Worm (Caenorhabditis elegans): ENCODE data around the gene set-24.

DNA sequence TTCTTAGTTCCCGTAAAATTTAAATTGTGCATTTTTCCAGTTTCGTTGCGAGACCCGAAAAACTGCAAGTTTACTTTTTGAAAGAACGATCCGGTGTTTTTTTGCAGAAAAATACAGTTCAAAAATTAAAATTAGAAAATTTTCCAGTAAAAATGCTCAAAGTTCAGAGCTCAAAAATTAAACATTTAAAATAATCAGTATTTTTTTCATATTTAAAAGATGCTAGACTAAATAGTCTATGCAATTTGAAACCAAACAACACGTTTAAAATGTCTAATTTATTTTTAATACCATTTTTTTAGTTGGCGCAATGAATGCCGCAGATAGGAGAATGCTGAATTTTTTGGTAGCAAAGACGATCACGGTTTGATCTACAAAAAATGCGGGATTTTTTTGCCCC, 16.6 kb upstream of the set-24 start, which contains the start of gene Y57A10A.2:
- TF ChIP-seq npax-4 (tag; optimal IDR thresholded peaks at IDR 0.05) (no peak), tbx-2 (tag; optimal IDR thresholded peaks at IDR 0.05) (no peak), rnt-1 (tag; optimal IDR thresholded peaks at IDR 0.05) (no peak), unc-3 (GFP tag; conservative IDR thresholded peaks at IDR 0.05) (no peak), unc-3 (tag; optimal IDR thresholded peaks at IDR 0.05) (no peak), hlh-6 (tag; optimal IDR thresholded peaks at IDR 0.05) (no peak), pha-2 (tag; optimal IDR thresholded peaks at IDR 0.05) (no peak), F13H6.1 (tag; optimal IDR thresholded peaks at IDR 0.05) (no peak), ceh-31 (tag; optimal IDR thresholded peaks at IDR 0.05) (no peak), pqm-1 (tag; optimal IDR thresholded peaks at IDR 0.05) (no peak), pha-4 (tag; optimal IDR thresholded peaks at IDR 0.05) (no peak), hlh-15 (tag; optimal IDR thresholded peaks at IDR 0.05) (no peak), ceh-22 (tag; optimal IDR thresholded peaks at IDR 0.05) (no peak), elt-2 (tag; optimal IDR thresholded peaks at IDR 0.05) (no peak)
